Fruit fly (Drosophila melanogaster) whole organism, wandering third instar larva: ENCODE results near the gene CG4375.

Experiments used
- Abd-B ChIP-seq: fragments of >200 bp; optimal IDR thresholded peaks from 2 replicates; lab custom pipeline; 2017; ENCODE audit warnings: missing biosample characterization, missing genetic modification characterization
- CG32264 ChIP-seq: fragments of 200-800 bp; sonication (Bioruptor generic); optimal IDR thresholded peaks from 2 replicates; lab custom pipeline; 2016; ENCODE audit warnings: missing biosample characterization, missing genetic modification characterization
- CG9705 ChIP-seq: fragments of 200-800 bp; sonication (Bioruptor generic); optimal IDR thresholded peaks from 2 replicates; lab custom pipeline; 2018; ENCODE audit warnings: missing biosample characterization, mild to moderate bottlenecking, missing genetic modification characterization
- CrebA ChIP-seq: fragments of 200-800 bp; sonication (Bioruptor generic); optimal IDR thresholded peaks from 2 replicates; lab custom pipeline; 2016; ENCODE audit warnings: missing biosample characterization, mild to moderate bottlenecking, missing genetic modification characterization, borderline replicate concordance
- Dfd ChIP-seq: fragments of >200 bp; optimal IDR thresholded peaks from 2 replicates; lab custom pipeline; 2017; ENCODE audit warnings: missing biosample characterization, missing genetic modification characterization
- Dif ChIP-seq: fragments of 200-275, 200-300 bp; sonication (Bioruptor generic); optimal IDR thresholded peaks from 2 replicates; lab custom pipeline; 2018; ENCODE audit warnings: missing biosample characterization, missing genetic modification characterization; ENCODE audit not compliant: partially characterized antibody
- GATAd ChIP-seq: sonication (Bioruptor generic); optimal IDR thresholded peaks from 2 replicates; lab custom pipeline; 2016; ENCODE audit warnings: missing biosample characterization, missing genetic modification characterization
- HLH106 ChIP-seq: fragments of 200-800 bp; optimal IDR thresholded peaks from 3 replicates; lab custom pipeline; 2019; ENCODE audit warnings: missing biosample characterization, mild to moderate bottlenecking, missing genetic modification characterization, moderate library complexity
- Hnf4 ChIP-seq: fragments of 200-800 bp; sonication (Bioruptor generic); optimal IDR thresholded peaks from 2 replicates; lab custom pipeline; 2016; ENCODE audit warnings: missing biosample characterization, mild to moderate bottlenecking, missing genetic modification characterization
- Hr78 ChIP-seq: fragments of >200 bp; optimal IDR thresholded peaks from 2 replicates; lab custom pipeline; 2017; ENCODE audit warnings: missing biosample characterization, missing genetic modification characterization
- Hr83 ChIP-seq: fragments of 200-300 bp; sonication (Bioruptor generic); optimal IDR thresholded peaks from 2 replicates; lab custom pipeline; 2016; ENCODE audit warnings: missing biosample characterization, mild to moderate bottlenecking, missing genetic modification characterization, moderate library complexity; ENCODE audit not compliant: poor library complexity, severe bottlenecking
- Jra ChIP-seq: sonication (Bioruptor generic); optimal IDR thresholded peaks from 2 replicates; lab custom pipeline; 2016; ENCODE audit warnings: missing biosample characterization, missing genetic modification characterization
- Mio ChIP-seq: sonication (Bioruptor generic); optimal IDR thresholded peaks from 2 replicates; lab custom pipeline; 2016; ENCODE audit warnings: missing biosample characterization, missing genetic modification characterization
- Myc ChIP-seq: fragments of >200 bp; optimal IDR thresholded peaks from 2 replicates; lab custom pipeline; 2017
- N ChIP-seq: fragments of >200 bp; optimal IDR thresholded peaks from 2 replicates; lab custom pipeline; 2018; ENCODE audit warnings: missing biosample characterization, missing external identifiers, missing genetic modification characterization
- OdsH ChIP-seq: fragments of 200-800 bp; sonication (Bioruptor generic); optimal IDR thresholded peaks from 2 replicates; lab custom pipeline; 2016; ENCODE audit warnings: missing biosample characterization, mild to moderate bottlenecking, missing genetic modification characterization
- Rel ChIP-seq, 2 experiments: fragments of 200-800 bp; sonication (Bioruptor generic) in 1 of 2; optimal IDR thresholded peaks; 2 replicates in 1 of 2; 3 replicates in 1 of 2; lab custom pipeline; 2016 to 2019; ENCODE audit warnings: mild to moderate bottlenecking in 2 of 2, missing biosample characterization in 2 of 2, missing genetic modification characterization in 2 of 2, moderate library complexity in 1 of 2
- Sp1 ChIP-seq: fragments of 200-800 bp; sonication (Bioruptor generic); optimal IDR thresholded peaks from 3 replicates; lab custom pipeline; 2019; ENCODE audit warnings: missing biosample characterization, mild to moderate bottlenecking, missing genetic modification characterization, moderate library complexity
- Vsx2 ChIP-seq: fragments of 200-300, 225-300 bp; sonication (Bioruptor generic); optimal IDR thresholded peaks from 2 replicates; lab custom pipeline; 2018; ENCODE audit warnings: missing biosample characterization, missing genetic modification characterization; ENCODE audit not compliant: partially characterized antibody
- br ChIP-seq: fragments of 200-800 bp; sonication (Bioruptor generic); optimal IDR thresholded peaks from 2 replicates; lab custom pipeline; 2016; ENCODE audit warnings: missing biosample characterization, missing genetic modification characterization
- brk ChIP-seq: fragments of 200-800 bp; sonication (Bioruptor generic); optimal IDR thresholded peaks from 2 replicates; lab custom pipeline; 2016; ENCODE audit warnings: missing biosample characterization, mild to moderate bottlenecking, missing genetic modification characterization
- dl ChIP-seq, 2 experiments: fragments of 175-275, 200-275 bp in 1 of 2; fragments of 200-275 bp in 1 of 2; sonication (Bioruptor generic); optimal IDR thresholded peaks; lab custom pipeline; 2018; ENCODE audit warnings: mild to moderate bottlenecking in 2 of 2, missing biosample characterization in 2 of 2, missing genetic modification characterization in 2 of 2, moderate library complexity in 2 of 2; ENCODE audit not compliant: partially characterized antibody in 2 of 2, insufficient read depth in 1 of 2
- dmrt93B ChIP-seq: fragments of 200-800 bp; sonication (Bioruptor generic); optimal IDR thresholded peaks from 2 replicates; lab custom pipeline; 2018; ENCODE audit warnings: missing biosample characterization, mild to moderate bottlenecking, missing genetic modification characterization
- dsf ChIP-seq: sonication (Bioruptor generic); optimal IDR thresholded peaks from 2 replicates; lab custom pipeline; 2016; ENCODE audit warnings: missing biosample characterization, missing genetic modification characterization, borderline replicate concordance
- ey ChIP-seq: fragments of 200-800 bp; sonication (Bioruptor generic); optimal IDR thresholded peaks from 2 replicates; lab custom pipeline; 2016; ENCODE audit warnings: missing biosample characterization, missing genetic modification characterization
- foxo ChIP-seq, 2 experiments: fragments of 200-800 bp; sonication (Bioruptor generic); optimal IDR thresholded peaks; 2 replicates in 1 of 2; 3 replicates in 1 of 2; lab custom pipeline; 2016 to 2017; ENCODE audit warnings: missing biosample characterization in 2 of 2, missing genetic modification characterization in 2 of 2
- fru ChIP-seq: fragments of 200-800 bp; sonication (Bioruptor generic); optimal IDR thresholded peaks from 3 replicates; lab custom pipeline; 2016; ENCODE audit warnings: missing biosample characterization, mild to moderate bottlenecking, missing genetic modification characterization
- h ChIP-seq: fragments of 200-800 bp; sonication (Bioruptor generic); optimal IDR thresholded peaks from 3 replicates; lab custom pipeline; 2016; ENCODE audit warnings: missing biosample characterization, mild to moderate bottlenecking, missing genetic modification characterization
- jim ChIP-seq: fragments of 175-275, 200-325 bp; sonication (Bioruptor generic); optimal IDR thresholded peaks from 2 replicates; lab custom pipeline; 2016; ENCODE audit warnings: missing biosample characterization, mild to moderate bottlenecking, missing genetic modification characterization
- lola ChIP-seq: fragments of >200 bp; optimal IDR thresholded peaks from 2 replicates; lab custom pipeline; 2017; ENCODE audit warnings: missing biosample characterization, missing genetic modification characterization
- pan ChIP-seq: fragments of >200 bp; optimal IDR thresholded peaks from 2 replicates; lab custom pipeline; 2017
- psq ChIP-seq: fragments of 200-800 bp; sonication (Bioruptor generic); optimal IDR thresholded peaks from 3 replicates; lab custom pipeline; 2017; ENCODE audit warnings: missing biosample characterization, mild to moderate bottlenecking, missing genetic modification characterization, moderate library complexity
- rgr ChIP-seq: fragments of 200-800 bp; sonication (Bioruptor generic); optimal IDR thresholded peaks from 3 replicates; lab custom pipeline; 2016; ENCODE audit warnings: missing biosample characterization, mild to moderate bottlenecking, missing genetic modification characterization
- sage ChIP-seq: fragments of 200-800 bp; sonication (Bioruptor generic); optimal IDR thresholded peaks from 2 replicates; lab custom pipeline; 2016; ENCODE audit warnings: missing biosample characterization, mild to moderate bottlenecking, missing genetic modification characterization
- sv ChIP-seq: fragments of 200-800 bp; sonication (Bioruptor generic); optimal IDR thresholded peaks from 3 replicates; lab custom pipeline; 2016; ENCODE audit warnings: missing biosample characterization, missing genetic modification characterization
- tai ChIP-seq: sonication (Bioruptor generic); optimal IDR thresholded peaks from 2 replicates; lab custom pipeline; 2016; ENCODE audit warnings: missing biosample characterization, missing genetic modification characterization
- usp ChIP-seq: fragments of >200 bp; optimal IDR thresholded peaks from 2 replicates; lab custom pipeline; 2017; ENCODE audit warnings: missing biosample characterization, missing genetic modification characterization
- woc ChIP-seq: sonication (Bioruptor generic); optimal IDR thresholded peaks from 2 replicates; lab custom pipeline; 2016; ENCODE audit warnings: missing biosample characterization, mild to moderate bottlenecking, missing genetic modification characterization

Gene CG4375

dm6 chr2L:1070332-1070731 is 43.6 kb upstream of the CG4375 start:
- TF ChIP-seq HLH106 (tag; lab: Kevin White, UChicago) (peak; percentile 43), Mio (GFP tag; lab: Kevin White, UChicago) (no peak), dmrt93B (GFP tag; lab: Kevin White, UChicago) (no peak), Jra (GFP tag; lab: Kevin White, UChicago) (no peak), Abd-B (GFP tag; lab: Kevin White, UChicago) (no peak), Myc (no peak), tai (GFP tag; lab: Kevin White, UChicago) (no peak), sage (no peak), sv (no peak), foxo (GFP tag; optimal IDR thresholded peaks at IDR 0.05; lab: Kevin White, UChicago) (peak in 1 of 2 experiments; percentile 46), br (peak; percentile 25), N (GFP tag; lab: Kevin White, UChicago) (no peak), Hnf4 (GFP tag; lab: Kevin White, UChicago) (peak; percentile 19), Dif (no peak), Vsx2 (GFP tag; lab: Kevin White, UChicago) (no peak), usp (GFP tag; lab: Kevin White, UChicago) (no peak), Dfd (no peak), psq (GFP tag; lab: Kevin White, UChicago) (no peak), jim (no peak), lola (GFP tag; lab: Kevin White, UChicago) (no peak), brk (no peak), dsf (no peak), rgr (GFP tag; lab: Kevin White, UChicago) (peak; percentile 35), CG9705 (GFP tag; lab: Kevin White, UChicago) (no peak), ey (peak; percentile 6), Sp1 (GFP tag; lab: Kevin White, UChicago) (peak; percentile 25), Hr78 (GFP tag; lab: Kevin White, UChicago) (no peak), woc (GFP tag; lab: Kevin White, UChicago) (no peak), OdsH (peak; percentile 1), GATAd (GFP tag; lab: Kevin White, UChicago) (no peak), fru (GFP tag; lab: Kevin White, UChicago) (peak; percentile 43), Rel (GFP tag; optimal IDR thresholded peaks at IDR 0.05; lab: Kevin White, UChicago) (no peak), Rel (tag; optimal IDR thresholded peaks at IDR 0.05; lab: Kevin White, UChicago) (no peak), dl (GFP tag; optimal IDR thresholded peaks at IDR 0.05; lab: Kevin White, UChicago; ENCODE audit: insufficient read depth in 1 of 2, partially characterized antibody in 2 of 2) (no peak), h (GFP tag; lab: Kevin White, UChicago) (peak; percentile 44), CG32264 (no peak), pan (lab: Kevin White, UChicago) (no peak), CrebA (GFP tag; lab: Kevin White, UChicago) (no peak), Hr83 (GFP tag; lab: Kevin White, UChicago) (no peak)

- no peak for TF ChIP-seq Mio (GFP tag; lab: Kevin White, UChicago)
- peak; percentile 23 for TF ChIP-seq Hnf4 (GFP tag; lab: Kevin White, UChicago)
- no peak for TF ChIP-seq Rel (GFP tag; optimal IDR thresholded peaks at IDR 0.05; lab: Kevin White, UChicago)
- TF ChIP-seq Rel (tag; optimal IDR thresholded peaks at IDR 0.05; lab: Kevin White, UChicago): no peak
- TF ChIP-seq h (GFP tag; lab: Kevin White, UChicago): no peak
- TF ChIP-seq rgr (GFP tag; lab: Kevin White, UChicago): peak; percentile 0
- no peak for TF ChIP-seq ey
- no peak for TF ChIP-seq Myc
- no peak for TF ChIP-seq Sp1 (GFP tag; lab: Kevin White, UChicago)
- TF ChIP-seq usp (GFP tag; lab: Kevin White, UChicago): no peak
- no peak for TF ChIP-seq tai (GFP tag; lab: Kevin White, UChicago)
- no peak for TF ChIP-seq sv
- no peak for TF ChIP-seq dmrt93B (GFP tag; lab: Kevin White, UChicago)
- peak; percentile 29 for TF ChIP-seq psq (GFP tag; lab: Kevin White, UChicago)
- peak; percentile 8 for TF ChIP-seq br
- TF ChIP-seq GATAd (GFP tag; lab: Kevin White, UChicago): no peak
- no peak for TF ChIP-seq OdsH
- peak in 1 of 2 experiments; percentile 7 for TF ChIP-seq foxo (GFP tag; optimal IDR thresholded peaks at IDR 0.05; lab: Kevin White, UChicago)
- TF ChIP-seq fru (GFP tag; lab: Kevin White, UChicago): peak; percentile 26
- TF ChIP-seq woc (GFP tag; lab: Kevin White, UChicago): peak; percentile 6
Observed at dm6 chr2L:1069475-1069874, 42.8 kb upstream of the CG4375 start.
